Worm (Caenorhabditis elegans): ENCODE measurements around the gene gcy-8.

gcy-8 gene

ce11 chrIV:7931873-7932272 is 3.9 kb downstream of the gcy-8 start:
- TF ChIP-seq pax-1 (tag; optimal IDR thresholded peaks at IDR 0.05) (no peak), lim-6 (tag; optimal IDR thresholded peaks at IDR 0.05) (no peak), ceh-22 (tag; optimal IDR thresholded peaks at IDR 0.05) (no peak), syd-9 (tag; optimal IDR thresholded peaks at IDR 0.05) (no peak), nfya-1 (tag; optimal IDR thresholded peaks at IDR 0.05) (no peak), pat-9 (tag; optimal IDR thresholded peaks at IDR 0.05) (no peak), sox-4 (tag; optimal IDR thresholded peaks at IDR 0.05) (no peak), dve-1 (tag; optimal IDR thresholded peaks at IDR 0.05) (no peak), hlh-13 (GFP tag; optimal IDR thresholded peaks at IDR 0.05) (no peak)

DNA sequence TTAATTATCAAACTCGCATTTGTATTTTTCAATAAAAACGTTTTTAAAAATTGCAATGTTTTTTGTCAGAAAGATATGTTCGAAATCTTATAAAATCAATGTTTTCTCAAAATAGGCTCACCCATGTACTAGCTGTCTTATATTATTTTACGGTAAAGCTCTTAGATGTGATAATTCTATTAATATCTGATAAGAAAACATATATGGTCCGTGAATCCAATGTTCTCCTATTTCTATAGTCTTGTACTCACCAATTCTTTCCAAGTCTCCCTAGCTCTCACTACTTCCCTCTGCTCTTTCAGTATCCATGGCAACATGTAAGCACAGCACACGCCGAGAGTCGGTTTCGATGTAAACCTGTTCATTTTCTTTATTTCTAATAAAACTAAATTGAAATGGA is 5.8 kb downstream of the gcy-8 start, which contains the start of gene bbs-2:
TSS of gene bbs-2 (plus strand) at position 301 of the 400 bp plus-strand sequence.
- no peak for TF ChIP-seq unc-42 (tag; optimal IDR thresholded peaks at IDR 0.05)
- no peak for TF ChIP-seq ceh-9 (tag; optimal IDR thresholded peaks at IDR 0.05)
- no peak for TF ChIP-seq unc-55 (GFP tag; optimal IDR thresholded peaks at IDR 0.05)
- no peak for TF ChIP-seq C38D4.7 (GFP tag; optimal IDR thresholded peaks at IDR 0.05)
- no peak for TF ChIP-seq madf-2 (tag; optimal IDR thresholded peaks at IDR 0.05)
- TF ChIP-seq mec-3 (tag; optimal IDR thresholded peaks at IDR 0.05; ENCODE audit: borderline replicate concordance): no peak
- TF ChIP-seq sox-4 (tag; optimal IDR thresholded peaks at IDR 0.05): no peak
- no peak for TF ChIP-seq ceh-6 (GFP tag; optimal IDR thresholded peaks at IDR 0.05)
- no peak for TF ChIP-seq K09A11.1 (tag; optimal IDR thresholded peaks at IDR 0.05; ENCODE audit: insufficient read depth)
- no peak for TF ChIP-seq ceh-30 (tag; optimal IDR thresholded peaks at IDR 0.05)
- no peak for TF ChIP-seq dve-1 (tag; optimal IDR thresholded peaks at IDR 0.05)
- no peak for TF ChIP-seq T23F11.4 (GFP tag; optimal IDR thresholded peaks at IDR 0.05)
- TF ChIP-seq pat-9 (tag; optimal IDR thresholded peaks at IDR 0.05): no peak

DNA sequence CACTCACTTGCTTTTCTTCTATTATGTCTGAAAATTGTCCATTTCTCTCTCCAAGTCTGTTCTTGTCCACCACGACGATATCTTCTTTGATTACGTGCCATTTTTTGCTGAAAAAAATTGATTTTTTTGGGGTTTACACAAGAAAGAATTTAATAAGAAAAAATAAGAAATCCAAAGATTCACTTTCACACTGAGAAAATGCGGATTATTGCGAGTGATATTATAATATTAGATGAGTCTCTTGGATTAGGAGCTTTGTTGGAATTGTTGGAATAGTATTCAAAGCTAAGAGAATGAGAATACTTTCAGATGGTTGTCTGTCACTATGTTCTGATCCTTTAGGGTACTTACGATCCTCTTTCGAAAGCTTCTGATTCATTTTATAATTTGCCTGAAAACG is 10.9 kb downstream of the gcy-8 start, which contains the start of gene F20D12.7:
TSS of gene F20D12.7 (minus strand) at position 101 of the 400 bp plus-strand sequence.
- TF ChIP-seq nfya-1 (tag; optimal IDR thresholded peaks at IDR 0.05) (no peak), fkh-10 (GFP tag; optimal IDR thresholded peaks at IDR 0.05) (no peak), ceh-24 (tag; optimal IDR thresholded peaks at IDR 0.05) (no peak), hlh-8 (tag; optimal IDR thresholded peaks at IDR 0.05) (no peak), pros-1 (tag; optimal IDR thresholded peaks at IDR 0.05) (no peak), fax-1 (tag; optimal IDR thresholded peaks at IDR 0.05) (no peak), unc-3 (GFP tag; conservative IDR thresholded peaks at IDR 0.05) (no peak), unc-3 (tag; optimal IDR thresholded peaks at IDR 0.05) (no peak), hlh-30 (tag; optimal IDR thresholded peaks at IDR 0.05; ENCODE audit: insufficient read depth) (no peak), pha-4 (tag; optimal IDR thresholded peaks at IDR 0.05) (no peak), ceh-14 (tag; optimal IDR thresholded peaks at IDR 0.05) (no peak), ama-1 (optimal IDR thresholded peaks at IDR 0.05) (no peak), zip-5 (tag; optimal IDR thresholded peaks at IDR 0.05) (no peak), ahr-1 (tag; optimal IDR thresholded peaks at IDR 0.05) (no peak), rnt-1 (tag; optimal IDR thresholded peaks at IDR 0.05) (no peak), lim-6 (tag; optimal IDR thresholded peaks at IDR 0.05) (no peak)

DNA sequence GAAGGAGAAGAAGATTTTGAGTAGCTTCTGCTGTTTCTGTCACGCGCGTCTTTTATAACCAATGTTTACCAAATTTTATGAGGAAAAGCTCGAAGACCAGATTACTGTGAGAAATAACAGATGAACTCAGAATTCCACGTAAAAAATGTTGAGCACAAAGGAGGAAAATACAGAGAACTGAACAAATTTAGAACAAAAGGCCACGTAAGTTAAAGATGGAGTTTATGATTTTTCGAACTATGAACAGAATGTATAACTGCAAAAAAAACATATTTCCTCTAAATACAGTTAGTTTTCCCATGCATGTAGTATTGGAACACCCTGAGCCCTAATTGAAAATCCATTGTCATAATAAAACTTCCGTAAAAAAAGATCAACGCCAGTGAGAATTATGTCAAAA is 13.0 kb downstream of the gcy-8 start, which contains the start of gene exc-9:
TSS of gene exc-9 (minus strand) at position 101 of the 400 bp plus-strand sequence.
- TF ChIP-seq ceh-18 (tag; optimal IDR thresholded peaks at IDR 0.05) (no peak), ceh-6 (GFP tag; optimal IDR thresholded peaks at IDR 0.05) (no peak), ceh-19 (GFP tag; optimal IDR thresholded peaks at IDR 0.05) (no peak), hlh-30 (tag; optimal IDR thresholded peaks at IDR 0.05; ENCODE audit: insufficient read depth) (no peak), unc-86 (tag; optimal IDR thresholded peaks at IDR 0.05) (no peak), lim-6 (tag; optimal IDR thresholded peaks at IDR 0.05) (no peak), pros-1 (tag; optimal IDR thresholded peaks at IDR 0.05) (no peak), nfya-1 (tag; optimal IDR thresholded peaks at IDR 0.05) (no peak), elt-4 (tag; optimal IDR thresholded peaks at IDR 0.05) (no peak), pqm-1 (tag; optimal IDR thresholded peaks at IDR 0.05) (no peak), K02D7.2 (tag; optimal IDR thresholded peaks at IDR 0.05) (no peak), ztf-16 (tag; optimal IDR thresholded peaks at IDR 0.05) (no peak), K09A11.1 (tag; optimal IDR thresholded peaks at IDR 0.05; ENCODE audit: insufficient read depth) (no peak), fkh-6 (tag; optimal IDR thresholded peaks at IDR 0.05) (no peak), Y22D7AL.16 (tag; optimal IDR thresholded peaks at IDR 0.05) (no peak), sdc-2 (tag; optimal IDR thresholded peaks at IDR 0.05) (no peak), fax-1 (tag; optimal IDR thresholded peaks at IDR 0.05) (no peak), F13H6.1 (tag; optimal IDR thresholded peaks at IDR 0.05) (no peak), npax-4 (tag; optimal IDR thresholded peaks at IDR 0.05) (no peak)

Measured in whole organism, late embryonic.